Fruit fly (Drosophila melanogaster): ENCODE data around the gene CG31345.
A peak's percentile ranks its signal among the peaks of the same experiment; 100 is the strongest.

Gene CG31345

DNA sequence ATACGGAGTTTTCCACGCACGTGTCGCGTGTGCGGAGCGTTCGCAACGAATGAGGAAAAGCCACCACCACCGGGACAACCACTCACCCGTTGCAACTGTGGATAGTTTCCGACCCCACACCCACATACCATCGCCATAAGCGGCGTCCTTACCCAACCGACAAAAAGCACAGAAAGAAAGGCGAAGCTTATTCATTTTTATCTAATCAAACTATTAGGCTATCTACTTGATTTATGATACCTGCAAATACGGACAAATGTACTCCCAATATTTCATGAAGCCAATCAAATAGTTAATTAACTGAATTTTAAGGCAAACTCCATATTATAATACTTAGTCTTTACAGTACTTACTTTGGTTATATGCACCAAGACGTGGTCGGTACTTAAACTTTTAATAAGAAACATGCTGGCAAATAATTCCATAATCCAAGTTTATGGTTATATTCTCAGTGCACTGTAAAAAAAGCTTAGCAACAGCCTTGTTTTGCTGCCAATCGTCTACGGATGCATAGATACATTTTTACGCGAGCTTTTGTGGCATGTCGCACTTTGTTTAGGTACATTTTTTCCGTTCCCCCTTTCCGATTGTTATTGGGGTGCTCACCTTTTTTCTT lies at the start of gene CG31345:
Gene CG31345, minus strand, starts transcription at position 51 of the 616 bp plus-strand sequence.
- TF ChIP-seq CG12605 (GFP tag; IDR thresholded peaks at IDR 0.05), result no peak
- TF ChIP-seq Pif1B (GFP tag; optimal IDR thresholded peaks at IDR 0.05), result no peak
- TF ChIP-seq gl (tag; optimal IDR thresholded peaks at IDR 0.05), result no peak
- no peak for TF ChIP-seq CG8159 (tag; optimal IDR thresholded peaks at IDR 0.05)
- TF ChIP-seq CG9948 (tag; optimal IDR thresholded peaks at IDR 0.05), result no peak
- TF ChIP-seq rn (GFP tag; IDR thresholded peaks at IDR 0.05), result no peak
- TF ChIP-seq CG34367 (tag; optimal IDR thresholded peaks at IDR 0.05), result no peak
- no peak for TF ChIP-seq CG13204 (GFP tag; optimal IDR thresholded peaks at IDR 0.05)

DNA sequence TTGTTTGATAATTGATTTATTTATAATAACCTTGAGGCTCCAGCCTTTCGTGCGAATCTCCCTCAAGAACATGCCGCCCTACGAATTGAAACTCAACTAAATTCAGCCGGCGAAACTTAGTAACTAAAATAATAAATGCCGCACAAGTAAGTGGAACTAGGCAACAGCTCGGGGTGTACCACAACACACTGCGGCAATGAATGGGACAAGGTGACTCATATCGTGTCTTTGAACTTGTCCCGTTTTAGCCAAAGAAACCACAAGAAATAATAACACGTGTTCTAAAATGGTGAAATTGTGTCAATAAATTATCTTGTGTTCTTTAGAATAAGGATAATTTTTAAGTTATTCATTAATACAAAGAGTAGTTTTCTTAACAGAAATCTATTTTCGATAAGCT lies 42.3 kb upstream of the CG31345 start, which contains the start of gene CG10126:
Gene CG10126, minus strand, starts transcription at position 101 of the 400 bp plus-strand sequence.
- TF ChIP-seq CG14655 (GFP tag; optimal IDR thresholded peaks at IDR 0.05) (no peak), EcR (GFP tag; optimal IDR thresholded peaks at IDR 0.05) (no peak), CG4496 (GFP tag; IDR thresholded peaks at IDR 0.05) (no peak)

DNA sequence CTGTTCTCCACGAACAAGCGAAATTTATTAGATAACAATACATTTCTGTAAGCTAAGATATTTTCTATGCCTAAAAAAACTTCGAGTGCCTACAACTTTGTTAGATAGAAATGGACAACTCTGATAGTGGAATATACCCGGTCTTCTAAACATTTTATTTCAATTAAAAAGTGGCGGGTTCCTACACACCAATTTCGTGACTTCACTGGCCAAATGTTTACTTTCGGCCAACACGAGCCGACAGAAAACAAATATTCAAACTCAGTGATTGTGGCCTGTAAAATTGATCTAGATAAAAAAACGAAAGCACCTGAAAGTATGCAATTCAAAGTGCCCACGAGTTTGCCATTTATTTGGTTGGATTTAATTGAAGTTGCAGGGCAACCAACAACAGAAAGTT lies 41.2 kb upstream of the CG31345 start:
- no peak for TF ChIP-seq CG4496 (GFP tag; IDR thresholded peaks at IDR 0.05)
- TF ChIP-seq Pif1B (GFP tag; optimal IDR thresholded peaks at IDR 0.05), result no peak
- TF ChIP-seq Pif1A (GFP tag; optimal IDR thresholded peaks at IDR 0.05), result no peak
- TF ChIP-seq EcR (GFP tag; optimal IDR thresholded peaks at IDR 0.05), result no peak
- TF ChIP-seq D1 (tag; optimal IDR thresholded peaks at IDR 0.05), result no peak
- TF ChIP-seq fd96Ca (GFP tag; IDR thresholded peaks at IDR 0.05), result no peak
- TF ChIP-seq gl (tag; optimal IDR thresholded peaks at IDR 0.05), result no peak
- no peak for TF ChIP-seq Snoo (tag; optimal IDR thresholded peaks at IDR 0.05)
- TF ChIP-seq rn (GFP tag; IDR thresholded peaks at IDR 0.05), result no peak
- TF ChIP-seq CG10348 (GFP tag; IDR thresholded peaks at IDR 0.05), result no peak
- TF ChIP-seq CG32121 (GFP tag; IDR thresholded peaks at IDR 0.05), result no peak
- no peak for TF ChIP-seq CG8159 (tag; optimal IDR thresholded peaks at IDR 0.05)
- no peak for TF ChIP-seq Ets98B (GFP tag; IDR thresholded peaks at IDR 0.05)
- no peak for TF ChIP-seq CG13204 (GFP tag; optimal IDR thresholded peaks at IDR 0.05)
- TF ChIP-seq CG12605 (GFP tag; IDR thresholded peaks at IDR 0.05), result no peak
- no peak for TF ChIP-seq CG15710 (tag; optimal IDR thresholded peaks at IDR 0.05)
- no peak for TF ChIP-seq CG34367 (tag; optimal IDR thresholded peaks at IDR 0.05)
- no peak for TF ChIP-seq CG8301 (tag; optimal IDR thresholded peaks at IDR 0.05)

- TF ChIP-seq fd96Ca (GFP tag; IDR thresholded peaks at IDR 0.05) (peak; percentile 12; the same call in 1 of the 3 replicates), CG14655 (GFP tag; optimal IDR thresholded peaks at IDR 0.05) (no peak), CG4496 (GFP tag; IDR thresholded peaks at IDR 0.05) (peak; percentile 55; the same call in 1 of the 3 replicates), CG17806 (tag; optimal IDR thresholded peaks at IDR 0.05) (no peak)
These were observed 40.7 kb upstream of the CG31345 start for dm6 chr3R:12857527-12857926.

dm6 chr3R:12848313-12848712 lies 31.5 kb upstream of the CG31345 start, which contains the start of gene beat-Va:
Gene beat-Va (minus strand): TSS chr3R:12848419.
- no peak for TF ChIP-seq CG8159 (tag; optimal IDR thresholded peaks at IDR 0.05)

- TF ChIP-seq gl (tag; optimal IDR thresholded peaks at IDR 0.05) (no peak), CG4496 (GFP tag; IDR thresholded peaks at IDR 0.05) (no peak), CG8159 (tag; optimal IDR thresholded peaks at IDR 0.05) (no peak), D1 (tag; optimal IDR thresholded peaks at IDR 0.05) (no peak), Pif1A (GFP tag; optimal IDR thresholded peaks at IDR 0.05) (no peak), EcR (GFP tag; optimal IDR thresholded peaks at IDR 0.05) (no peak), CG14655 (GFP tag; optimal IDR thresholded peaks at IDR 0.05) (no peak), Snoo (tag; optimal IDR thresholded peaks at IDR 0.05) (no peak), rn (GFP tag; IDR thresholded peaks at IDR 0.05) (no peak), CG8301 (tag; optimal IDR thresholded peaks at IDR 0.05) (no peak), CG17806 (tag; optimal IDR thresholded peaks at IDR 0.05) (no peak), CG34367 (tag; optimal IDR thresholded peaks at IDR 0.05) (no peak), CG10348 (GFP tag; IDR thresholded peaks at IDR 0.05) (no peak), CG12605 (GFP tag; IDR thresholded peaks at IDR 0.05) (no peak)
These were observed 11.0 kb upstream of the CG31345 start for dm6 chr3R:12827837-12828236.

DNA sequence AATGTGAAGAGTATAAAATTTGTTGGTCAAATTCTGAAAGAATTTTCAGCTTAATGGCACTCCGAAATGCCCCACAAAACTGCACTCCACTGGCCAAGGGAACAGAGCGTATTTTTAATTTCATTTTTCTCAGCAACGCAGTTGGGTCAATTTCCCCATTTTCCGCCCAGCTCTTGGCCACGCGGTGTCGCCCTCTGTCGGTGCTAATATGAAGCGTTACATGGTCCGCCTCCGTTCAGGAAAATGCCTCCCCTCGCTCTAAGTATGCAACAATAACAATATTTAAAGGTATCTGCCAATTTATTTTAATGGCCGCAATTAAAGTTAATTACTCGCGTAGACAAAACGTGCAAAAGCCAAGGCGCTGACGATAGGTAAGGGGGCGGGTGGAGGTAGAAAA lies 13.5 kb downstream of the CG31345 start:
- TF ChIP-seq CG8159 (tag; optimal IDR thresholded peaks at IDR 0.05) (no peak), CG14655 (GFP tag; optimal IDR thresholded peaks at IDR 0.05) (no peak), Ets98B (GFP tag; IDR thresholded peaks at IDR 0.05) (no peak), CG15710 (tag; optimal IDR thresholded peaks at IDR 0.05) (no peak), CG32121 (GFP tag; IDR thresholded peaks at IDR 0.05) (no peak), CG12605 (GFP tag; IDR thresholded peaks at IDR 0.05) (no peak), Pif1B (GFP tag; optimal IDR thresholded peaks at IDR 0.05) (no peak), EcR (GFP tag; optimal IDR thresholded peaks at IDR 0.05) (no peak), Pif1A (GFP tag; optimal IDR thresholded peaks at IDR 0.05) (no peak), CG34367 (tag; optimal IDR thresholded peaks at IDR 0.05) (no peak), Snoo (tag; optimal IDR thresholded peaks at IDR 0.05) (no peak), CG13204 (GFP tag; optimal IDR thresholded peaks at IDR 0.05) (no peak), D1 (tag; optimal IDR thresholded peaks at IDR 0.05) (no peak), gl (tag; optimal IDR thresholded peaks at IDR 0.05) (no peak), fd96Ca (GFP tag; IDR thresholded peaks at IDR 0.05) (no peak)

Measured in whole organism, pupa.